Fruit fly (Drosophila melanogaster) whole organism, embryonic: ENCODE results near the gene CG3368.
A peak's percentile ranks its signal among the peaks of the same experiment; 100 is the strongest.

Experiments used
- Bdp1 ChIP-seq: fragments of 200-800 bp; sonication (Bioruptor generic); optimal IDR thresholded peaks from 3 replicates; lab custom pipeline; 2016; ENCODE audit warnings: missing biosample characterization, missing genetic modification characterization
- Blimp-1 ChIP-seq: fragments of 200-800 bp; sonication (Bioruptor generic); optimal IDR thresholded peaks from 3 replicates; lab custom pipeline; 2018; ENCODE audit warnings: missing biosample characterization, missing genetic modification characterization, mild to moderate bottlenecking, moderate library complexity, missing genetic modification reagents
- CG1024 ChIP-seq: fragments of 200-800 bp; sonication (Bioruptor generic); IDR thresholded peaks from 2 replicates; pipeline ENCODE4 v1.3.6; 2022; ENCODE audit warnings: missing biosample characterization, missing genetic modification characterization
- CG10543 ChIP-seq: fragments of 200-800 bp; sonication (Bioruptor generic); optimal IDR thresholded peaks from 3 replicates; lab custom pipeline; 2017; ENCODE audit warnings: missing biosample characterization, mild to moderate bottlenecking, missing genetic modification characterization, moderate library complexity
- CG12236 ChIP-seq: fragments of 200-800 bp; sonication (Bioruptor generic); optimal IDR thresholded peaks from 2 replicates; lab custom pipeline; 2016; ENCODE audit warnings: missing biosample characterization, missing genetic modification characterization
- CG12391 ChIP-seq: fragments of 200-800 bp; sonication (Bioruptor generic); optimal IDR thresholded peaks from 3 replicates; lab custom pipeline; 2018; ENCODE audit warnings: missing biosample characterization, mild to moderate bottlenecking, missing genetic modification characterization, moderate library complexity
- CG14710 ChIP-seq: fragments of 200-800 bp; sonication (Bioruptor generic); optimal IDR thresholded peaks from 3 replicates; lab custom pipeline; 2019; ENCODE audit warnings: missing biosample characterization, mild to moderate bottlenecking, missing genetic modification characterization, moderate library complexity
- CG15696 ChIP-seq: fragments of 200-800 bp; sonication (Bioruptor generic); optimal IDR thresholded peaks from 2 replicates; lab custom pipeline; 2019; ENCODE audit warnings: missing biosample characterization, mild to moderate bottlenecking, missing genetic modification characterization, moderate library complexity
- CG16863 ChIP-seq: fragments of 200-800 bp; sonication (Bioruptor generic); optimal IDR thresholded peaks from 3 replicates; lab custom pipeline; 2016; ENCODE audit warnings: missing biosample characterization, missing genetic modification characterization
- CG18619 ChIP-seq: fragments of 200-800 bp; sonication (Bioruptor generic); optimal IDR thresholded peaks from 3 replicates; lab custom pipeline; 2017; ENCODE audit warnings: missing biosample characterization, mild to moderate bottlenecking, missing genetic modification characterization
- CG4328 ChIP-seq: fragments of 200-800 bp; sonication (Bioruptor generic); optimal IDR thresholded peaks from 3 replicates; lab custom pipeline; 2017; ENCODE audit warnings: missing biosample characterization, missing genetic modification reagents, missing genetic modification characterization
- CG6689 ChIP-seq: fragments of 200-800 bp; sonication (Bioruptor generic); IDR thresholded peaks from 2 replicates; pipeline ENCODE4 v1.3.6; 2022; ENCODE audit warnings: missing biosample characterization, missing genetic modification characterization
- CG7357 ChIP-seq: fragments of 200-800 bp; sonication (Bioruptor generic); IDR thresholded peaks from 3 replicates; pipeline ENCODE4 v1.3.6; 2022; ENCODE audit warnings: missing biosample characterization, missing genetic modification characterization
- CG7987 ChIP-seq: fragments of 200-800 bp; sonication (Bioruptor generic); optimal IDR thresholded peaks from 2 replicates; lab custom pipeline; 2018; ENCODE audit warnings: missing biosample characterization, mild to moderate bottlenecking, missing genetic modification characterization, moderate library complexity
- CG9437 ChIP-seq: fragments of 200-800 bp; sonication (Bioruptor generic); optimal IDR thresholded peaks from 2 replicates; lab custom pipeline; 2018; ENCODE audit warnings: missing biosample characterization, mild to moderate bottlenecking, missing genetic modification characterization
- CG9797 ChIP-seq: fragments of 200-800 bp; sonication (Bioruptor generic); optimal IDR thresholded peaks from 3 replicates; lab custom pipeline; 2018; ENCODE audit warnings: missing biosample characterization, mild to moderate bottlenecking, missing genetic modification characterization
- CHES-1-like ChIP-seq: fragments of 200-800 bp; sonication (Bioruptor generic); optimal IDR thresholded peaks from 2 replicates; lab custom pipeline; 2016; ENCODE audit warnings: missing biosample characterization, missing genetic modification characterization
- D19A ChIP-seq: fragments of 200-800 bp; optimal IDR thresholded peaks from 3 replicates; lab custom pipeline; 2019; ENCODE audit warnings: missing biosample characterization, mild to moderate bottlenecking, missing genetic modification characterization, moderate library complexity
- Dfd ChIP-seq, 2 experiments: fragments of >200 bp; optimal IDR thresholded peaks; 2 replicates each; lab custom pipeline; 2017; ENCODE audit warnings: missing biosample characterization in 2 of 2, missing genetic modification characterization in 2 of 2
- HmgZ ChIP-seq: fragments of 200-800 bp; sonication (Bioruptor generic); optimal IDR thresholded peaks from 2 replicates; lab custom pipeline; 2018; ENCODE audit warnings: missing biosample characterization, mild to moderate bottlenecking, missing genetic modification characterization
- Hmx ChIP-seq: fragments of 200-800 bp; sonication (Bioruptor generic); optimal IDR thresholded peaks from 2 replicates; lab custom pipeline; 2016; ENCODE audit warnings: missing biosample characterization, missing genetic modification characterization
- Lhr ChIP-seq: fragments of 200-800 bp; sonication (Bioruptor generic); optimal IDR thresholded peaks from 3 replicates; lab custom pipeline; 2017; ENCODE audit warnings: mild to moderate bottlenecking, missing biosample characterization, missing genetic modification reagents, missing genetic modification characterization
- Med ChIP-seq: fragments of 200-800 bp; sonication (Bioruptor generic); peaks from one replicate; lab custom pipeline; 2016; ENCODE audit warnings: missing biosample characterization, missing genetic modification characterization, mild to moderate bottlenecking, inconsistent platforms, moderate library complexity
- Side ChIP-seq: fragments of 200-800 bp; sonication (Bioruptor generic); optimal IDR thresholded peaks from 2 replicates; lab custom pipeline; 2016; ENCODE audit warnings: missing biosample characterization, missing genetic modification characterization
- Trl ChIP-seq, 3 experiments: fragments of >200 bp in 2 of 3; fragments of 200-800 bp in 1 of 3; sonication (Bioruptor generic) in 1 of 3; optimal IDR thresholded peaks; 2 replicates in 1 of 3; 3 replicates in 2 of 3; lab custom pipeline; 2016 to 2017; ENCODE audit warnings: missing biosample characterization in 1 of 3, missing genetic modification characterization in 1 of 3
- ara ChIP-seq: fragments of 200-800 bp; sonication (Bioruptor generic); IDR thresholded peaks from 2 replicates; pipeline ENCODE4 v1.3.6; 2022; ENCODE audit warnings: missing biosample characterization, missing genetic modification characterization
- ash1 ChIP-seq: fragments of 200-800 bp; sonication (Bioruptor generic); optimal IDR thresholded peaks from 2 replicates; lab custom pipeline; 2018; ENCODE audit warnings: missing biosample characterization, mild to moderate bottlenecking, missing genetic modification characterization
- bowl ChIP-seq: fragments of 200-800 bp; sonication (Bioruptor generic); IDR thresholded peaks from 2 replicates; pipeline ENCODE4 v1.3.6; 2022; ENCODE audit warnings: missing biosample characterization, missing genetic modification characterization
- caup ChIP-seq: fragments of 200-800 bp; sonication (Bioruptor generic); optimal IDR thresholded peaks from 3 replicates; lab custom pipeline; 2017; ENCODE audit warnings: missing biosample characterization, mild to moderate bottlenecking, missing genetic modification characterization, moderate library complexity; ENCODE audit not compliant: severe bottlenecking
- crol ChIP-seq: fragments of 200-800 bp; sonication (Bioruptor generic); IDR thresholded peaks from 2 replicates; pipeline ENCODE4 v1.3.6; 2022; ENCODE audit warnings: missing biosample characterization, missing genetic modification characterization
- dan ChIP-seq: fragments of 200-800 bp; sonication (Bioruptor generic); IDR thresholded peaks from 2 replicates; pipeline ENCODE4 v1.3.6; 2022; ENCODE audit warnings: missing biosample characterization, missing genetic modification characterization
- disco-r ChIP-seq: fragments of 200-800 bp; sonication (Bioruptor generic); optimal IDR thresholded peaks from 2 replicates; lab custom pipeline; 2016; ENCODE audit warnings: missing biosample characterization, missing genetic modification characterization
- fd96Cb ChIP-seq: fragments of 200-800 bp; sonication (Bioruptor generic); optimal IDR thresholded peaks from 2 replicates; lab custom pipeline; 2018; ENCODE audit warnings: missing biosample characterization, mild to moderate bottlenecking, missing genetic modification characterization, moderate library complexity
- ftz-f1 ChIP-seq: fragments of 200-800 bp; sonication (Bioruptor generic); optimal IDR thresholded peaks from 2 replicates; lab custom pipeline; 2016; ENCODE audit warnings: missing biosample characterization, missing genetic modification characterization
- hth ChIP-seq: fragments of >200 bp; optimal IDR thresholded peaks from 2 replicates; lab custom pipeline; 2017; ENCODE audit warnings: inconsistent platforms
- jing ChIP-seq: fragments of 200-800 bp; sonication (Bioruptor generic); optimal IDR thresholded peaks from 2 replicates; lab custom pipeline; 2018; ENCODE audit warnings: missing biosample characterization, mild to moderate bottlenecking, missing genetic modification characterization
- jumu ChIP-seq: fragments of 200-800 bp; sonication (Bioruptor generic); optimal IDR thresholded peaks from 3 replicates; lab custom pipeline; 2016; ENCODE audit warnings: missing biosample characterization, missing genetic modification characterization
- lbe ChIP-seq: fragments of 200-800 bp; sonication (Bioruptor generic); optimal IDR thresholded peaks from 2 replicates; lab custom pipeline; 2016; ENCODE audit warnings: missing biosample characterization, mild to moderate bottlenecking, missing genetic modification characterization
- mirr ChIP-seq: fragments of 200-800 bp; sonication (Bioruptor generic); optimal IDR thresholded peaks from 3 replicates; lab custom pipeline; 2018; ENCODE audit warnings: missing biosample characterization, mild to moderate bottlenecking, missing genetic modification characterization
- pita ChIP-seq: fragments of 200-800 bp; sonication (Bioruptor generic); optimal IDR thresholded peaks from 2 replicates; lab custom pipeline; 2017; ENCODE audit warnings: missing biosample characterization, mild to moderate bottlenecking, missing genetic modification characterization
- sd ChIP-seq: fragments of 200-800 bp; sonication (Bioruptor generic); optimal IDR thresholded peaks from 3 replicates; lab custom pipeline; 2018; ENCODE audit warnings: missing biosample characterization, mild to moderate bottlenecking, missing genetic modification characterization, moderate library complexity
- sisA ChIP-seq: fragments of 200-800 bp; sonication (Bioruptor generic); IDR thresholded peaks from 2 replicates; pipeline ENCODE4 v1.3.6; 2022; ENCODE audit warnings: missing biosample characterization, missing genetic modification characterization
- slp2 ChIP-seq: fragments of 200-800 bp; sonication (Bioruptor generic); optimal IDR thresholded peaks from 2 replicates; lab custom pipeline; 2016; ENCODE audit warnings: missing biosample characterization, missing genetic modification characterization
- sna ChIP-seq: fragments of 200-800 bp; sonication (Bioruptor generic); IDR thresholded peaks from 2 replicates; pipeline ENCODE4 v1.3.6; 2022; ENCODE audit warnings: missing biosample characterization, missing genetic modification characterization; ENCODE audit not compliant: partially characterized antibody
- sr ChIP-seq: fragments of 200-800 bp; sonication (Bioruptor generic); IDR thresholded peaks from 3 replicates; pipeline ENCODE4 v1.3.6; 2022; ENCODE audit warnings: missing biosample characterization, missing genetic modification characterization
- tll ChIP-seq, 2 experiments: fragments of 200-800 bp in 1 of 2; fragments of >200 bp in 1 of 2; sonication (Bioruptor generic) in 1 of 2; optimal IDR thresholded peaks; 2 replicates each; lab custom pipeline; 2017 to 2019; ENCODE audit warnings: missing biosample characterization in 2 of 2, missing genetic modification characterization in 2 of 2, mild to moderate bottlenecking in 1 of 2, moderate library complexity in 1 of 2
- tna ChIP-seq: fragments of 200-800 bp; sonication (Bioruptor generic); IDR thresholded peaks from 2 replicates; pipeline ENCODE4 v1.3.6; 2022; ENCODE audit warnings: missing biosample characterization, missing genetic modification characterization; ENCODE audit not compliant: partially characterized antibody
- trem ChIP-seq: fragments of 200-800 bp; optimal IDR thresholded peaks from 3 replicates; lab custom pipeline; 2019; ENCODE audit warnings: missing biosample characterization, mild to moderate bottlenecking, missing genetic modification characterization, moderate library complexity
- tx ChIP-seq: fragments of 200-800 bp; sonication (Bioruptor generic); optimal IDR thresholded peaks from 2 replicates; lab custom pipeline; 2016; ENCODE audit warnings: missing biosample characterization, missing genetic modification characterization
- z ChIP-seq: fragments of 200-800 bp; sonication (Bioruptor generic); IDR thresholded peaks from 3 replicates; pipeline ENCODE4 v1.3.6; 2022; ENCODE audit warnings: missing biosample characterization, missing genetic modification characterization

The CG3368 gene

DNA sequence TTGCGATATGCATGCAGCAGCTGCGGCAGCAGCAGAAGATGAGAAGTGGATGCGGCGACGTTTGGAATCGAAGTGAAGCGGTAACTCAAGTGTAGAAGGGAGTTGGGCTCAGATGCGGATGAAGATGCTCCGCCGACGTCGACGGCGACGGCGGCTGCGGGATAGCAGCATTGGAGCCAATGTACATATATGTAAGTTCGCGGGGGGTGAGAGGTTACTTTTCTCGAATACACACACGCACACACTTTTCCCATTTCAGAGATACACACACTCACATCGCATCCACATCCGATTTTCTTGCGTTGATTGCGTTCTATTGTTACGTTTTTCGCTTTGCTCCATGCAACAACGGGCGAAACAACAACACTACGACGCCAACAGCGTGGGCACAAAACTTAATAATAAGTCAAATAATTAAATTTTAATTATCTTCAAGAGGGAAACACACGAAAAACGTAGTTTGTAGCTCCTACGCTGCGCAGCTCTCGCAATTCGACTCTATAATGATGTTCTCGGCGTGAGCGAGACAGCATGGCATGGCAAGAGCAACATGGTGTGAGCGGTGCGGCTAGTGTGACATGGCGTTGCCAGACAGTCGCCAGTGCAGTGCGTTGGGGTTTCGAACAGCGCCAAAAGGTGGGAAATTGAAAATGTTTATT is 38.7 kb upstream of the CG3368 start, which contains the start of gene CG18766 (continued):
- peak in 1 of 2 experiments; percentile 59 for TF ChIP-seq Trl (optimal IDR thresholded peaks at IDR 0.05; lab: Kevin White, UChicago)
- peak; percentile 50 for TF ChIP-seq Trl (GFP tag; optimal IDR thresholded peaks at IDR 0.05; lab: Kevin White, UChicago)
- peak; percentile 6 for TF ChIP-seq CG7987 (GFP tag; lab: Kevin White, UChicago)
- peak; percentile 69 for TF ChIP-seq ftz-f1
- no peak for TF ChIP-seq hth (lab: Kevin White, UChicago)
- peak; percentile 51 for TF ChIP-seq CHES-1-like
- no peak for TF ChIP-seq lbe (GFP tag; lab: Kevin White, UChicago)
- TF ChIP-seq CG9797 (GFP tag; lab: Kevin White, UChicago): peak; percentile 18
- no peak for TF ChIP-seq ara (GFP tag; lab: Robert Waterston, UW)
- peak; percentile 55 for TF ChIP-seq CG10543 (GFP tag; lab: Kevin White, UChicago)
- TF ChIP-seq sr: 0 out of 3 replicates have a peak, but pooled peaks have one; percentile 44
- no peak; the same call in 1 of the 2 replicates for TF ChIP-seq CG1024 (GFP tag; lab: Robert Waterston, UW)
- TF ChIP-seq tna (GFP tag; lab: Robert Waterston, UW): no peak
- TF ChIP-seq CG12236 (GFP tag; lab: Kevin White, UChicago): no peak
- TF ChIP-seq CG6689 (GFP tag; lab: Robert Waterston, UW): no peak
- TF ChIP-seq jumu: peak; percentile 15
- no peak for TF ChIP-seq sd (tag; lab: Kevin White, UChicago)
- TF ChIP-seq caup (GFP tag; lab: Kevin White, UChicago): no peak
- no peak for TF ChIP-seq sna (GFP tag; lab: Robert Waterston, UW)
- no peak for TF ChIP-seq sisA (GFP tag; lab: Robert Waterston, UW)
- peak; percentile 12 for TF ChIP-seq CG14710 (tag; lab: Kevin White, UChicago)
- no peak for TF ChIP-seq CG16863 (GFP tag; lab: Kevin White, UChicago)
- TF ChIP-seq fd96Cb (tag; lab: Kevin White, UChicago): no peak
- no peak for TF ChIP-seq ash1 (GFP tag; lab: Kevin White, UChicago)
- TF ChIP-seq slp2 (GFP tag; lab: Kevin White, UChicago): no peak
- no peak for TF ChIP-seq Hmx (GFP tag; lab: Kevin White, UChicago)
- no peak for TF ChIP-seq z (GFP tag; lab: Robert Waterston, UW)
- no peak for TF ChIP-seq disco-r (GFP tag; lab: Kevin White, UChicago)
- peak; percentile 16 for TF ChIP-seq CG15696 (tag; lab: Kevin White, UChicago)
- TF ChIP-seq CG9437 (GFP tag; lab: Kevin White, UChicago): peak; percentile 95
- TF ChIP-seq Lhr (GFP tag; lab: Kevin White, UChicago): peak; percentile 38
- no peak for TF ChIP-seq CG12391 (tag; lab: Kevin White, UChicago)
- peak; percentile 90 for TF ChIP-seq Med (GFP tag; lab: Kevin White, UChicago)
- TF ChIP-seq bowl (GFP tag; lab: Robert Waterston, UW): no peak
- no peak for TF ChIP-seq Blimp-1 (GFP tag; lab: Kevin White, UChicago)
- no peak for TF ChIP-seq dan (GFP tag; lab: Robert Waterston, UW)
- TF ChIP-seq crol: peak; percentile 68
- TF ChIP-seq tx (GFP tag; lab: Kevin White, UChicago): no peak
- TF ChIP-seq mirr (GFP tag; lab: Kevin White, UChicago): no peak
- TF ChIP-seq CG7357 (GFP tag; lab: Robert Waterston, UW): no peak
- TF ChIP-seq tll (GFP tag; optimal IDR thresholded peaks at IDR 0.05; lab: Kevin White, UChicago): peak in 1 of 2 experiments; percentile 47
- no peak for TF ChIP-seq pita (GFP tag; lab: Kevin White, UChicago)
- peak; percentile 47 for TF ChIP-seq trem (tag; lab: Kevin White, UChicago)
- TF ChIP-seq jing (GFP tag; lab: Kevin White, UChicago): no peak
- peak; percentile 88 for TF ChIP-seq HmgZ (tag; lab: Kevin White, UChicago)
- peak; percentile 36 for TF ChIP-seq Side
- TF ChIP-seq CG4328 (GFP tag; lab: Kevin White, UChicago): no peak
- no peak for TF ChIP-seq Dfd (GFP tag; optimal IDR thresholded peaks at IDR 0.05; lab: Kevin White, UChicago)
- TF ChIP-seq D19A (tag; lab: Kevin White, UChicago): peak; percentile 58
- TF ChIP-seq CG18619 (GFP tag; lab: Kevin White, UChicago): no peak
- peak; percentile 9 for TF ChIP-seq Bdp1 (GFP tag; lab: Kevin White, UChicago)
